Fruit fly (Drosophila melanogaster) whole organism, embryonic: ENCODE measurements around the gene kraken.

Experiments
- CG1024 ChIP-seq: fragments of 200-800 bp; sonication (Bioruptor generic); IDR thresholded peaks from 2 replicates; pipeline ENCODE4 v1.3.6; 2022; ENCODE audit warnings: missing biosample characterization, missing genetic modification characterization
- CG10431 ChIP-seq: fragments of 200-800 bp; sonication (Bioruptor generic); optimal IDR thresholded peaks from 3 replicates; lab custom pipeline; 2018; ENCODE audit warnings: missing biosample characterization, mild to moderate bottlenecking, missing genetic modification characterization
- CG12071 ChIP-seq: fragments of 200-800 bp; sonication (Bioruptor generic); optimal IDR thresholded peaks from 3 replicates; lab custom pipeline; 2018; ENCODE audit warnings: missing biosample characterization, mild to moderate bottlenecking, missing genetic modification characterization
- CG12155 ChIP-seq: fragments of 200-800 bp; sonication (Bioruptor generic); optimal IDR thresholded peaks from 3 replicates; lab custom pipeline; 2016; ENCODE audit warnings: missing biosample characterization, missing genetic modification characterization
- CG14667 ChIP-seq: fragments of 200-800 bp; sonication (Bioruptor generic); IDR thresholded peaks from 2 replicates; pipeline ENCODE4 v1.3.6; 2022; ENCODE audit warnings: missing biosample characterization, missing genetic modification characterization
- CG14860 ChIP-seq: fragments of 200-800 bp; sonication (Bioruptor generic); IDR thresholded peaks from 3 replicates; pipeline ENCODE4 v1.3.6; 2022; ENCODE audit warnings: missing biosample characterization, missing genetic modification characterization; ENCODE audit not compliant: partially characterized antibody
- CG15601 ChIP-seq: fragments of 200-800 bp; sonication (Bioruptor generic); optimal IDR thresholded peaks from 3 replicates; lab custom pipeline; 2019; ENCODE audit warnings: missing biosample characterization, mild to moderate bottlenecking, missing genetic modification characterization, moderate library complexity
- CG17328 ChIP-seq: fragments of 200-800 bp; sonication (Bioruptor generic); IDR thresholded peaks from 2 replicates; pipeline ENCODE4 v1.3.6; 2022; ENCODE audit warnings: missing biosample characterization, missing genetic modification characterization
- CG17829 ChIP-seq: fragments of 200-800 bp; optimal IDR thresholded peaks from 2 replicates; lab custom pipeline; 2019; ENCODE audit warnings: missing biosample characterization, mild to moderate bottlenecking, missing genetic modification characterization, moderate library complexity
- CG2199 ChIP-seq: fragments of 200-800 bp; sonication (Bioruptor generic); IDR thresholded peaks from 3 replicates; pipeline ENCODE4 v1.3.6; 2022; ENCODE audit warnings: missing biosample characterization, missing genetic modification characterization
- CG31388 ChIP-seq: fragments of 200-800 bp; sonication (Bioruptor generic); optimal IDR thresholded peaks from 2 replicates; lab custom pipeline; 2016; ENCODE audit warnings: missing biosample characterization, missing genetic modification characterization
- CG4328 ChIP-seq: fragments of 200-800 bp; sonication (Bioruptor generic); optimal IDR thresholded peaks from 3 replicates; lab custom pipeline; 2017; ENCODE audit warnings: missing biosample characterization, missing genetic modification reagents, missing genetic modification characterization
- CG6654 ChIP-seq: fragments of 200-800 bp; sonication (Bioruptor generic); optimal IDR thresholded peaks from 2 replicates; lab custom pipeline; 2017; ENCODE audit warnings: missing biosample characterization, mild to moderate bottlenecking, missing genetic modification characterization
- CG6791 ChIP-seq: fragments of 200-800 bp; sonication (Bioruptor generic); IDR thresholded peaks from 3 replicates; pipeline ENCODE4 v1.3.6; 2022; ENCODE audit warnings: missing biosample characterization, missing genetic modification characterization; ENCODE audit not compliant: partially characterized antibody
- CG7357 ChIP-seq: fragments of 200-800 bp; sonication (Bioruptor generic); IDR thresholded peaks from 3 replicates; pipeline ENCODE4 v1.3.6; 2022; ENCODE audit warnings: missing biosample characterization, missing genetic modification characterization
- CG7928 ChIP-seq: fragments of 200-800 bp; sonication (Bioruptor generic); optimal IDR thresholded peaks from 2 replicates; lab custom pipeline; 2017; ENCODE audit warnings: missing biosample characterization, mild to moderate bottlenecking, missing genetic modification characterization
- D19A ChIP-seq: fragments of 200-800 bp; optimal IDR thresholded peaks from 3 replicates; lab custom pipeline; 2019; ENCODE audit warnings: missing biosample characterization, mild to moderate bottlenecking, missing genetic modification characterization, moderate library complexity
- E2f2 ChIP-seq: fragments of 200-800 bp; sonication (Bioruptor generic); IDR thresholded peaks from 2 replicates; pipeline ENCODE4 v1.3.6; 2022; ENCODE audit warnings: missing biosample characterization, missing genetic modification characterization
- Fer1 ChIP-seq: fragments of 200-800 bp; sonication (Bioruptor generic); optimal IDR thresholded peaks from 2 replicates; lab custom pipeline; 2017; ENCODE audit warnings: missing biosample characterization, mild to moderate bottlenecking, missing genetic modification characterization
- H2.0 ChIP-seq: fragments of 200-800 bp; sonication (Bioruptor generic); IDR thresholded peaks from 2 replicates; pipeline ENCODE4 v1.3.6; 2022; ENCODE audit warnings: missing biosample characterization, missing genetic modification characterization
- HHEX ChIP-seq: fragments of 200-800 bp; sonication (Bioruptor generic); optimal IDR thresholded peaks from 3 replicates; lab custom pipeline; 2017; ENCODE audit warnings: missing biosample characterization, mild to moderate bottlenecking, missing genetic modification characterization, missing genetic modification reagents
- MESR4 ChIP-seq: fragments of 200-800 bp; sonication (Bioruptor generic); optimal IDR thresholded peaks from 2 replicates; lab custom pipeline; 2018; ENCODE audit warnings: missing biosample characterization, mild to moderate bottlenecking, missing genetic modification characterization, moderate library complexity
- Pdp1 ChIP-seq, 2 experiments: fragments of 200-800 bp; sonication (Bioruptor generic); optimal IDR thresholded peaks; 3 replicates each; lab custom pipeline; 2016; ENCODE audit warnings: missing biosample characterization in 2 of 2, missing genetic modification characterization in 2 of 2, mild to moderate bottlenecking in 1 of 2, moderate library complexity in 1 of 2
- Sry-β ChIP-seq: fragments of 200-800 bp; sonication (Bioruptor generic); optimal IDR thresholded peaks from 2 replicates; lab custom pipeline; 2018; ENCODE audit warnings: missing biosample characterization, mild to moderate bottlenecking, missing genetic modification characterization, moderate library complexity
- Sry-δ ChIP-seq: fragments of 200-800 bp; sonication (Bioruptor generic); optimal IDR thresholded peaks from 2 replicates; lab custom pipeline; 2016; ENCODE audit warnings: missing biosample characterization, missing genetic modification characterization
- abd-A ChIP-seq: fragments of 200-800 bp; sonication (Bioruptor generic); optimal IDR thresholded peaks from 3 replicates; lab custom pipeline; 2019; ENCODE audit warnings: missing biosample characterization, mild to moderate bottlenecking, missing genetic modification characterization, moderate library complexity
- aop ChIP-seq: fragments of 200-800 bp; sonication (Bioruptor generic); IDR thresholded peaks from 2 replicates; pipeline ENCODE4 v1.3.6; 2022; ENCODE audit warnings: missing biosample characterization, missing genetic modification characterization
- bigmax ChIP-seq: fragments of 200-800 bp; sonication (Bioruptor generic); optimal IDR thresholded peaks from 2 replicates; lab custom pipeline; 2018; ENCODE audit warnings: missing biosample characterization, mild to moderate bottlenecking, missing genetic modification characterization
- br ChIP-seq: fragments of >200 bp; optimal IDR thresholded peaks from 2 replicates; lab custom pipeline; 2017
- eve ChIP-seq, 2 experiments: fragments of >200 bp; optimal IDR thresholded peaks; 2 replicates each; lab custom pipeline; 2017; ENCODE audit warnings: missing biosample characterization in 2 of 2, missing genetic modification characterization in 2 of 2
- ewg ChIP-seq: fragments of 200-800 bp; sonication (Bioruptor generic); optimal IDR thresholded peaks from 3 replicates; lab custom pipeline; 2017; ENCODE audit warnings: mild to moderate bottlenecking, missing biosample characterization, missing genetic modification reagents, missing genetic modification characterization
- gro ChIP-seq: fragments of 200-800 bp; sonication (Bioruptor generic); optimal IDR thresholded peaks from 2 replicates; lab custom pipeline; 2016; ENCODE audit warnings: missing biosample characterization, missing genetic modification characterization
- ham ChIP-seq: fragments of 200-800 bp; sonication (Bioruptor generic); IDR thresholded peaks from 2 replicates; pipeline ENCODE4 v1.3.6; 2022; ENCODE audit warnings: missing biosample characterization, missing genetic modification characterization
- her ChIP-seq: fragments of 200-800 bp; sonication (Bioruptor generic); optimal IDR thresholded peaks from 2 replicates; lab custom pipeline; 2016; ENCODE audit warnings: missing biosample characterization, missing genetic modification characterization
- lab ChIP-seq: fragments of 200-800 bp; sonication (Bioruptor generic); optimal IDR thresholded peaks from 3 replicates; lab custom pipeline; 2017; ENCODE audit warnings: missing biosample characterization, missing genetic modification characterization, mild to moderate bottlenecking, moderate library complexity, missing genetic modification reagents
- lilli ChIP-seq: fragments of 200-800 bp; sonication (Bioruptor generic); optimal IDR thresholded peaks from 3 replicates; lab custom pipeline; 2016; ENCODE audit warnings: missing biosample characterization, missing genetic modification characterization
- lola ChIP-seq, 3 experiments: fragments of >200 bp in 2 of 3; fragments of 200-800 bp in 1 of 3; sonication (Bioruptor generic) in 1 of 3; optimal IDR thresholded peaks; 2 replicates each; lab custom pipeline; 2017 to 2019; ENCODE audit warnings: missing biosample characterization in 3 of 3, missing genetic modification characterization in 3 of 3, mild to moderate bottlenecking in 1 of 3, moderate library complexity in 1 of 3
- mirr ChIP-seq: fragments of 200-800 bp; sonication (Bioruptor generic); optimal IDR thresholded peaks from 3 replicates; lab custom pipeline; 2018; ENCODE audit warnings: missing biosample characterization, mild to moderate bottlenecking, missing genetic modification characterization
- pho ChIP-seq: fragments of 200-800 bp; sonication (Bioruptor generic); optimal IDR thresholded peaks from 2 replicates; lab custom pipeline; 2016; ENCODE audit warnings: missing biosample characterization, missing genetic modification characterization
- pita ChIP-seq: fragments of 200-800 bp; sonication (Bioruptor generic); optimal IDR thresholded peaks from 2 replicates; lab custom pipeline; 2017; ENCODE audit warnings: missing biosample characterization, mild to moderate bottlenecking, missing genetic modification characterization
- rib ChIP-seq: fragments of 200-800 bp; sonication (Bioruptor generic); IDR thresholded peaks from 2 replicates; pipeline ENCODE4 v1.3.6; 2022; ENCODE audit warnings: missing biosample characterization, missing genetic modification characterization
- shn ChIP-seq: fragments of 200-800 bp; sonication (Bioruptor generic); optimal IDR thresholded peaks from 3 replicates; lab custom pipeline; 2016; ENCODE audit warnings: missing biosample characterization, missing genetic modification characterization
- sisA ChIP-seq: fragments of 200-800 bp; sonication (Bioruptor generic); IDR thresholded peaks from 2 replicates; pipeline ENCODE4 v1.3.6; 2022; ENCODE audit warnings: missing biosample characterization, missing genetic modification characterization
- sob ChIP-seq: fragments of 200-800 bp; sonication (Bioruptor generic); IDR thresholded peaks from 2 replicates; pipeline ENCODE4 v1.3.6; 2022; ENCODE audit warnings: missing biosample characterization, missing genetic modification characterization
- twi ChIP-seq: fragments of 200-800 bp; optimal IDR thresholded peaks from 2 replicates; lab custom pipeline; 2019; ENCODE audit warnings: missing biosample characterization, mild to moderate bottlenecking, missing genetic modification characterization, moderate library complexity
- vfl ChIP-seq: fragments of 200-800 bp; sonication (Bioruptor generic); optimal IDR thresholded peaks from 2 replicates; lab custom pipeline; 2016; ENCODE audit warnings: missing biosample characterization, missing genetic modification characterization
- wek ChIP-seq: fragments of 200-800 bp; sonication (Bioruptor generic); optimal IDR thresholded peaks from 3 replicates; lab custom pipeline; 2018; ENCODE audit warnings: missing biosample characterization, mild to moderate bottlenecking, missing genetic modification characterization, moderate library complexity
- zfh2 ChIP-seq: fragments of 200-800 bp; sonication (Bioruptor generic); optimal IDR thresholded peaks from 2 replicates; lab custom pipeline; 2016; ENCODE audit warnings: missing biosample characterization, missing genetic modification characterization

Gene kraken

dm6 chr2L:845341-846004 lies 7.1 kb upstream of the kraken start (continued):
- peak; percentile 58 for TF ChIP-seq CG6654
- TF ChIP-seq mirr (GFP tag; lab: Kevin White, UChicago): peak; percentile 74
- peak; percentile 59 for TF ChIP-seq twi
- TF ChIP-seq ewg: peak; percentile 74
- peak; percentile 67; the same call in 1 of the 2 replicates for TF ChIP-seq aop
- TF ChIP-seq eve (GFP tag; optimal IDR thresholded peaks at IDR 0.05; lab: Kevin White, UChicago): no peak
- TF ChIP-seq sob (GFP tag; lab: Robert Waterston, UW): peak; percentile 87
- TF ChIP-seq rib (GFP tag; lab: Robert Waterston, UW): peak; percentile 76
- TF ChIP-seq abd-A (tag; lab: Kevin White, UChicago): peak; percentile 54
- TF ChIP-seq her (GFP tag; lab: Kevin White, UChicago): peak; percentile 87
- TF ChIP-seq CG15601 (tag; lab: Kevin White, UChicago): peak; percentile 75
- TF ChIP-seq H2.0 (GFP tag; lab: Robert Waterston, UW): peak; percentile 92
- TF ChIP-seq gro (GFP tag; lab: Kevin White, UChicago): peak; percentile 69
- peak; percentile 90 for TF ChIP-seq HHEX

dm6 chr2L:846167-846868 lies 6.2 kb upstream of the kraken start:
- peak; percentile 40 for TF ChIP-seq wek (GFP tag; lab: Kevin White, UChicago)
- TF ChIP-seq CG14667 (GFP tag; lab: Robert Waterston, UW): peak; percentile 39; the same call in 1 of the 2 replicates
- TF ChIP-seq CG7357 (GFP tag; lab: Robert Waterston, UW): no peak; the same call in 2 of the 3 replicates
- TF ChIP-seq sob (GFP tag; lab: Robert Waterston, UW): no peak
- no peak for TF ChIP-seq vfl (GFP tag; lab: Kevin White, UChicago)
- TF ChIP-seq CG7928 (GFP tag; lab: Kevin White, UChicago): no peak
- no peak for TF ChIP-seq CG31388 (GFP tag; lab: Kevin White, UChicago)
- TF ChIP-seq sisA (GFP tag; lab: Robert Waterston, UW): peak; percentile 67
- peak; percentile 58 for TF ChIP-seq lab
- TF ChIP-seq CG14860: no peak
- no peak for TF ChIP-seq Sry-β
- peak; percentile 60 for TF ChIP-seq CG17829
- peak; percentile 74 for TF ChIP-seq CG12071 (GFP tag; lab: Kevin White, UChicago)
- TF ChIP-seq CG1024: no peak
- no peak for TF ChIP-seq E2f2
- peak; percentile 11 for TF ChIP-seq zfh2 (GFP tag; lab: Kevin White, UChicago)
- no peak for TF ChIP-seq CG2199
- TF ChIP-seq D19A (tag; lab: Kevin White, UChicago): peak; percentile 47
- peak; percentile 59; the same call in 1 of the 2 replicates for TF ChIP-seq CG17328 (GFP tag; lab: Robert Waterston, UW)
- TF ChIP-seq MESR4 (GFP tag; lab: Kevin White, UChicago): no peak
- no peak for TF ChIP-seq CG4328
- TF ChIP-seq lilli (GFP tag; lab: Kevin White, UChicago): peak; percentile 49
- TF ChIP-seq lola (GFP tag; optimal IDR thresholded peaks at IDR 0.05; lab: Kevin White, UChicago): peak in 1 of 3 experiments; percentile 19
- no peak for TF ChIP-seq ham
- no peak for TF ChIP-seq bigmax (GFP tag; lab: Kevin White, UChicago)
- TF ChIP-seq CG12155 (GFP tag; lab: Kevin White, UChicago): peak; percentile 3
- peak; percentile 53 for TF ChIP-seq shn (GFP tag; lab: Kevin White, UChicago)
- no peak for TF ChIP-seq br (lab: Kevin White, UChicago)
- TF ChIP-seq Fer1 (GFP tag; lab: Kevin White, UChicago): peak; percentile 22
- no peak for TF ChIP-seq pita (GFP tag; lab: Kevin White, UChicago)
- peak; percentile 43 to 56 for TF ChIP-seq Pdp1 (GFP tag; optimal IDR thresholded peaks at IDR 0.05; lab: Kevin White, UChicago)
- no peak for TF ChIP-seq CG6791 (GFP tag; lab: Robert Waterston, UW)
- peak; percentile 14 for TF ChIP-seq pho (GFP tag; lab: Kevin White, UChicago)
- TF ChIP-seq CG10431: no peak
- TF ChIP-seq Sry-δ (GFP tag; lab: Kevin White, UChicago): peak; percentile 23
